Worm (Caenorhabditis elegans) whole organism, mixed stage, embryonic: Measurements from ENCODE around the gene fbxa-174.

Experiments used
- M03D4.4 ChIP-seq: sonication (generic microtip); optimal IDR thresholded peaks from 2 replicates; lab custom pipeline; 2017; ENCODE audit warnings: mild to moderate bottlenecking, missing genetic modification characterization, missing compliant biosample characterization
- bed-3 ChIP-seq: fragments of 200-800 bp; sonication (Bioruptor generic); optimal IDR thresholded peaks from 3 replicates; lab custom pipeline; 2018; ENCODE audit warnings: mild to moderate bottlenecking, missing genetic modification characterization, moderate library complexity, missing compliant biosample characterization
- blmp-1 ChIP-seq: fragments of 150-350 bp; optimal IDR thresholded peaks from 2 replicates; lab custom pipeline; 2014; ENCODE audit warnings: missing biosample characterization, missing genetic modification characterization
- ceh-43 ChIP-seq: fragments of 200-800 bp; sonication (Bioruptor generic); optimal IDR thresholded peaks from 2 replicates; lab custom pipeline; 2018; ENCODE audit warnings: mild to moderate bottlenecking, missing genetic modification characterization, moderate library complexity, missing compliant biosample characterization
- ceh-83 ChIP-seq: fragments of 200-800 bp; sonication (Bioruptor generic); optimal IDR thresholded peaks from 2 replicates; lab custom pipeline; 2018; ENCODE audit warnings: mild to moderate bottlenecking, missing genetic modification characterization, missing compliant biosample characterization
- ces-1 ChIP-seq: fragments of 150-350 bp; optimal IDR thresholded peaks from 2 replicates; lab custom pipeline; 2014; ENCODE audit warnings: missing biosample characterization, missing genetic modification reagents, missing genetic modification characterization
- drap-1 ChIP-seq: fragments of 200-800 bp; sonication (Bioruptor generic); optimal IDR thresholded peaks from 3 replicates; lab custom pipeline; 2018; ENCODE audit warnings: mild to moderate bottlenecking, missing genetic modification characterization, missing compliant biosample characterization
- elt-1 ChIP-seq: sonication (generic microtip); optimal IDR thresholded peaks from 2 replicates; lab custom pipeline; 2017; ENCODE audit warnings: missing genetic modification characterization, mild to moderate bottlenecking, missing compliant biosample characterization, antibody characterized with exemption, moderate library complexity, borderline replicate concordance; ENCODE audit not compliant: insufficient read depth
- elt-3 ChIP-seq: fragments of 150-350 bp; optimal IDR thresholded peaks from 2 replicates; lab custom pipeline; 2014; ENCODE audit warnings: missing biosample characterization, missing genetic modification characterization
- flh-1 ChIP-seq: fragments of 200-800 bp; sonication (Bioruptor generic); optimal IDR thresholded peaks from 2 replicates; lab custom pipeline; 2018; ENCODE audit warnings: mild to moderate bottlenecking, missing genetic modification characterization, moderate library complexity, missing compliant biosample characterization
- ham-2 ChIP-seq: fragments of 200-800 bp; sonication (Bioruptor generic); optimal IDR thresholded peaks from 2 replicates; lab custom pipeline; 2018; ENCODE audit warnings: mild to moderate bottlenecking, missing genetic modification characterization, missing compliant biosample characterization
- hlh-1 ChIP-seq: fragments of 150-350 bp; optimal IDR thresholded peaks from 2 replicates; lab custom pipeline; 2014; ENCODE audit warnings: missing biosample characterization, missing genetic modification reagents, missing genetic modification characterization
- lin-13 ChIP-seq: fragments of 150-350 bp; optimal IDR thresholded peaks from 2 replicates; lab custom pipeline; 2014; ENCODE audit warnings: missing biosample characterization, missing genetic modification characterization
- lin-32 ChIP-seq: fragments of 200-800 bp; sonication (Bioruptor generic); optimal IDR thresholded peaks from 2 replicates; lab custom pipeline; 2018; ENCODE audit warnings: mild to moderate bottlenecking, missing genetic modification characterization, missing compliant biosample characterization
- mab-5 ChIP-seq: fragments of 150-350 bp; optimal IDR thresholded peaks from 2 replicates; lab custom pipeline; 2014; ENCODE audit warnings: missing biosample characterization, missing genetic modification characterization
- mep-1 ChIP-seq: fragments of 150-350 bp; optimal IDR thresholded peaks from 2 replicates; lab custom pipeline; 2017; ENCODE audit warnings: missing biosample characterization, missing genetic modification reagents, missing genetic modification characterization, inconsistent platforms
- mls-2 ChIP-seq: sonication (generic microtip); optimal IDR thresholded peaks from 2 replicates; lab custom pipeline; 2016; ENCODE audit warnings: mild to moderate bottlenecking, missing genetic modification characterization, moderate library complexity, missing compliant biosample characterization
- nhr-28 ChIP-seq: fragments of 150-350 bp; optimal IDR thresholded peaks from 2 replicates; lab custom pipeline; 2014; ENCODE audit warnings: missing biosample characterization, missing genetic modification characterization
- nhr-76 ChIP-seq: sonication (generic microtip); optimal IDR thresholded peaks from 2 replicates; lab custom pipeline; 2017; ENCODE audit warnings: missing biosample characterization, missing genetic modification characterization
- pha-4 ChIP-seq: fragments of 150-350 bp; optimal IDR thresholded peaks from 2 replicates; lab custom pipeline; 2018; ENCODE audit warnings: missing biosample characterization, missing genetic modification reagents, missing genetic modification characterization
- sem-2 ChIP-seq: fragments of 200-800 bp; sonication (Bioruptor generic); optimal IDR thresholded peaks from 2 replicates; lab custom pipeline; 2018; ENCODE audit warnings: mild to moderate bottlenecking, missing genetic modification characterization, missing compliant biosample characterization
- snpc-4 ChIP-seq: fragments of 150-350 bp; optimal IDR thresholded peaks from 2 replicates; lab custom pipeline; 2014; ENCODE audit warnings: missing biosample characterization, missing genetic modification characterization
- sptf-1 ChIP-seq: sonication (generic microtip); optimal IDR thresholded peaks from 2 replicates; lab custom pipeline; 2017; ENCODE audit warnings: mild to moderate bottlenecking, missing genetic modification characterization, moderate library complexity, missing compliant biosample characterization
- unc-120 ChIP-seq: sonication (generic microtip); optimal IDR thresholded peaks from 2 replicates; lab custom pipeline; 2017; ENCODE audit warnings: missing genetic modification characterization, missing compliant biosample characterization; ENCODE audit not compliant: poor library complexity, severe bottlenecking
- unc-39 ChIP-seq: fragments of 150-350 bp; optimal IDR thresholded peaks from 2 replicates; lab custom pipeline; 2014; ENCODE audit warnings: missing biosample characterization, missing genetic modification characterization
- unc-62 ChIP-seq: fragments of 150-350 bp; optimal IDR thresholded peaks from 2 replicates; lab custom pipeline; 2014; ENCODE audit warnings: missing biosample characterization, missing genetic modification reagents, missing genetic modification characterization
- zip-8 ChIP-seq: fragments of 150-350 bp; optimal IDR thresholded peaks from 2 replicates; lab custom pipeline; 2014; ENCODE audit warnings: missing biosample characterization, missing genetic modification characterization
- ztf-11 ChIP-seq: fragments of 150-350 bp; optimal IDR thresholded peaks from 2 replicates; lab custom pipeline; 2014; ENCODE audit warnings: missing biosample characterization, missing genetic modification characterization

The fbxa-174 gene

DNA sequence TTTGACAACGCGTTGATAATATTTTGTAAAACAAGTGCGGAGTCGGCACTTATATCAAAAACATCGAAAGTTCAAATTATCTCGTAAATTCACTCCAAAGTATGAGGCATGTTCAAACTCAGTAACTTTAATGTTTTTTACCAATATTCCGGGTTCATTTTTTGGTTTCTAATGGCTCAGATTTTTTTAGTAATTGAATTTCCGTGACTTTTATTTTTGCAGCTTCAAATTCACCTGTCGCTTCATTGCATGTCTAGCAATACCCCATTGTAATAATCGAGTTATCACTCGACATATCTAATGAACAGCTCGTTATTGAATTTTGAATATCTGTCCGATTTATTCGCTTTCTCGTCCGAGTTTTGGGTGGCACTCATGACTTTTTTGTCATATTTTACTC lies 30.5 kb downstream of the fbxa-174 start, which contains the start of gene srz-90:
srz-90 (plus strand) TSS at position 301 of the 400 bp plus-strand sequence.
- TF ChIP-seq nhr-28 (tag; lab: Kevin White, UChicago): no peak
- no peak for TF ChIP-seq ceh-43 (GFP tag; lab: Kevin White, UChicago)
- no peak for TF ChIP-seq drap-1 (GFP tag; lab: Kevin White, UChicago)
- TF ChIP-seq elt-1 (tag; lab: Kevin White, UChicago): no peak
- no peak for TF ChIP-seq bed-3 (GFP tag; lab: Kevin White, UChicago)
- no peak for TF ChIP-seq unc-39 (tag; lab: Kevin White, UChicago)
- TF ChIP-seq ceh-83: no peak
- no peak for TF ChIP-seq ces-1 (GFP tag; lab: Kevin White, UChicago)
- no peak for TF ChIP-seq unc-62 (GFP tag; lab: Kevin White, UChicago)
- no peak for TF ChIP-seq snpc-4 (tag; lab: Kevin White, UChicago)
- no peak for TF ChIP-seq ztf-11
- TF ChIP-seq sptf-1: no peak
- no peak for TF ChIP-seq flh-1
- TF ChIP-seq mab-5 (tag; lab: Kevin White, UChicago): no peak
- no peak for TF ChIP-seq mep-1 (tag; lab: Kevin White, UChicago)
- TF ChIP-seq blmp-1 (tag; lab: Kevin White, UChicago): no peak
- TF ChIP-seq lin-13 (tag; lab: Kevin White, UChicago): no peak
- TF ChIP-seq unc-120 (tag; lab: Kevin White, UChicago): no peak
- no peak for TF ChIP-seq hlh-1 (tag; lab: Kevin White, UChicago)

DNA sequence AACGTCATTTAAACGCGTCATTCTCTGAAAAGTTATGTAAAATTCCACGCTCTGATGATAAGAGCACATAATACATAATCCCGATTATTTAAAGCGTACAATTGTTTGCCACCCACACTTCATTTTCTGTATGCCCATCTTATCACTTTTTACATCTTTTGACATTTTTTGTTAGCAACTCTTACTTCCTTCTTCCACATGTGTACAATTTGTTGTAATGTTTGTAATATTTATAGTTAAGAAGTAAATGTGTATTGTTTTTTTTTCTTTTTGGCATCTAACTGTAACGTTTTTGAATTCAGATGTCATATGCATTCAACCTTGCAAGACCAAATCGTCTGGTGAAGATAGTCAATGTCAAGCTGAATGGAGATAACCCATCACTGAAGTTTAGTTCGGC lies 37.5 kb downstream of the fbxa-174 start, which contains the start of gene fbxa-136:
fbxa-136 (plus strand) TSS at position 301 of the 400 bp plus-strand sequence.
- TF ChIP-seq elt-3 (no peak), elt-1 (tag; lab: Kevin White, UChicago) (no peak), drap-1 (GFP tag; lab: Kevin White, UChicago) (no peak), ztf-11 (no peak), M03D4.4 (tag; lab: Kevin White, UChicago) (no peak), lin-13 (tag; lab: Kevin White, UChicago) (no peak), unc-120 (tag; lab: Kevin White, UChicago) (no peak), pha-4 (tag; lab: Kevin White, UChicago) (no peak)
- TF ChIP-seq, all 35 proteins: peak for 0

ce11 chrV:17513831-17514230 lies 44.4 kb downstream of the fbxa-174 start:
- TF ChIP-seq zip-8 (tag; lab: Kevin White, UChicago): no peak
- TF ChIP-seq nhr-76 (tag; lab: Kevin White, UChicago): no peak
- no peak for TF ChIP-seq ces-1 (GFP tag; lab: Kevin White, UChicago)
- no peak for TF ChIP-seq lin-32 (GFP tag; lab: Kevin White, UChicago)
- no peak for TF ChIP-seq ceh-83
- no peak for TF ChIP-seq lin-13 (tag; lab: Kevin White, UChicago)
- no peak for TF ChIP-seq ham-2
- TF ChIP-seq ceh-43 (GFP tag; lab: Kevin White, UChicago): no peak
- no peak for TF ChIP-seq flh-1
- TF ChIP-seq mls-2 (tag; lab: Kevin White, UChicago): no peak
- TF ChIP-seq hlh-1 (tag; lab: Kevin White, UChicago): no peak
- no peak for TF ChIP-seq mep-1 (tag; lab: Kevin White, UChicago)
- no peak for TF ChIP-seq pha-4 (tag; lab: Kevin White, UChicago)
- no peak for TF ChIP-seq blmp-1 (tag; lab: Kevin White, UChicago)
- TF ChIP-seq, all 35 proteins: peak for 0

DNA sequence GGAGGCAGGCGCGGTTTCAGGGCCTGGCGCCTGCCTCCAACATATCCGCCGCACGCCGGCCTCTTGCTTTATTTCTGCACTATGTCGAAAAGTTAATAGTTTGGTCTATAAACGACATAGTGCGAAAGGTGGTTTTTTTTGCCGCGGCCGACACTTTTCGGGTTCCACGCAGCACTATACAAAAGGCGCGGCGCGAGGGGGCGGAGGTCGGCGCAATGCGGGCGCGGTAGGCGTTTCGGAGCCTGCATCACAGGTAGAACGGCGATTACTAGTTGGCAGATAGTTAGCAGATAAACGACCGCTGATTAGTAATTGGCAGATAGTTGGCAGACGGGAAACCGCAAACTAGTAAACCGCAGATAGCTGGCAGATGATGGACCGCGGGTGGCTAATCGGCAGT lies 45.5 kb downstream of the fbxa-174 start:
- TF ChIP-seq drap-1 (GFP tag; lab: Kevin White, UChicago): no peak
- no peak for TF ChIP-seq ztf-11
- no peak for TF ChIP-seq sem-2
- TF ChIP-seq bed-3 (GFP tag; lab: Kevin White, UChicago): no peak
- TF ChIP-seq ces-1 (GFP tag; lab: Kevin White, UChicago): no peak
- no peak for TF ChIP-seq unc-62 (GFP tag; lab: Kevin White, UChicago)
- no peak for TF ChIP-seq flh-1
- TF ChIP-seq ceh-83: no peak
- TF ChIP-seq, all 35 proteins: peak for 0

DNA sequence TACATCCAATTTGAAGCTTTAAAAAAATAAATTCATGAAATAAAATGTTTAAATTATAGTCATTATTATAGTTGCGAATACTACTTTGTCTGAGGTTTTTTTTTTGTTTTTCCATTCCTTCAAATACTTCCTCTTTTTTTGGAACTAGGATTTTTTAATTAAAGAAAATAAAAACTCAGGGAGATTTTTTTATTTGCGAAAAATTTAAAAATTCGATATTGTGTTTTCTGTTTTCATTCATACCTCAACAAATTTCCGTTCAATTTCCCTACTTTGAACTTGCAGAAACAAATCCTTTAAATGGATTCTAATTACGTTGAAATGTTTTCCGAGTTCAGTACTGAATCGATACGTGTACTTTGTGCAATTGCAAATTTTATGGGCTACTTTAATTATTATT lies 49.8 kb downstream of the fbxa-174 start, which contains the start of gene srw-32:
srw-32 (plus strand) TSS at position 301 of the 400 bp plus-strand sequence.
- TF ChIP-seq mls-2 (tag; lab: Kevin White, UChicago): no peak
